Worm (Caenorhabditis elegans): ENCODE results near the gene sma-1.
A peak's percentile ranks its signal among the peaks of the same experiment; 100 is the strongest.

Gene sma-1

DNA sequence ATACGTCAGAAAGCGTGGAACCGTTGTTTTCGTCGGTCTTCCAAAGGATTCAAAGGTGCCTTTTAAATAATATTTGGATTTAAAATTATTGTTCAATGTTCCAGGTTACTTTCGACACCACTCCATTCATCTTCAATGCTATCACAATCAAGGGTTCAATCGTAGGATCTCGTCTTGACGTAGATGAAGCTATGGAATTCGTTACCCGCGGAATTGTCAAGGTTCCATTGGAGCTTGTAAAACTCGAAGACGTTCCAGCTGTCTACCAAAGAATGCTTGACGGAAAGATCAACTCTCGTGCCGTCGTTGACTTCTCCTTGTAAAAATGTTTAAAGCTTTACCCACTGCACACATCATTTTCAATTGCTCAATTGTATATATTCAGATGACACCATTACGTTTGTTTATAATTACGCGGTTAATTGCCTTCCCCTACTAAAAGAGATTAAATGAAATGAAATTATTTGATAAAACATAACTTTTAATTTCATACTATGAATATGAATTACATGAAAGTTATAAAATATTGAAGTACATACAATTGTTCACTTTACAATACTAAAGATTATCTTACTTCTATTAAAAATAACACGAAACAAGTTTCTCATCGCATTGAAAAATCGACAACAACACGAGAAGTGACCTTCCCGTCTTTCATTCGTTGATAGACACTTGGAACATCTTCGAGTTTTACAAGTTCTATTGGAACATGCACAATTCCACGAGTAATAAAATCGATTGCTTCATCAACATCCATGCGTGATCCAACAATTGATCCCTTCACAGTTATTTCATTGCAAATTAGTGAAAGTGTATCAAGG lies 9.9 kb upstream of the sma-1 start:
- TF ChIP-seq ama-1 (optimal IDR thresholded peaks at IDR 0.05) (no peak), hmbx-1 (tag; optimal IDR thresholded peaks at IDR 0.05) (no peak), B0310.2 (tag; optimal IDR thresholded peaks at IDR 0.05) (no peak), flt-1 (GFP tag; IDR thresholded peaks at IDR 0.05) (no peak), hmg-4 (GFP tag; optimal IDR thresholded peaks at IDR 0.05) (no peak), tbx-11 (GFP tag; IDR thresholded peaks at IDR 0.05) (no peak), ceh-13 (GFP tag; optimal IDR thresholded peaks at IDR 0.05) (no peak), scrt-1 (GFP tag; IDR thresholded peaks at IDR 0.05) (no peak), ets-7 (tag; optimal IDR thresholded peaks at IDR 0.05) (no peak), tbx-37 (GFP tag; conservative IDR thresholded peaks at IDR 0.05) (no peak)

DNA sequence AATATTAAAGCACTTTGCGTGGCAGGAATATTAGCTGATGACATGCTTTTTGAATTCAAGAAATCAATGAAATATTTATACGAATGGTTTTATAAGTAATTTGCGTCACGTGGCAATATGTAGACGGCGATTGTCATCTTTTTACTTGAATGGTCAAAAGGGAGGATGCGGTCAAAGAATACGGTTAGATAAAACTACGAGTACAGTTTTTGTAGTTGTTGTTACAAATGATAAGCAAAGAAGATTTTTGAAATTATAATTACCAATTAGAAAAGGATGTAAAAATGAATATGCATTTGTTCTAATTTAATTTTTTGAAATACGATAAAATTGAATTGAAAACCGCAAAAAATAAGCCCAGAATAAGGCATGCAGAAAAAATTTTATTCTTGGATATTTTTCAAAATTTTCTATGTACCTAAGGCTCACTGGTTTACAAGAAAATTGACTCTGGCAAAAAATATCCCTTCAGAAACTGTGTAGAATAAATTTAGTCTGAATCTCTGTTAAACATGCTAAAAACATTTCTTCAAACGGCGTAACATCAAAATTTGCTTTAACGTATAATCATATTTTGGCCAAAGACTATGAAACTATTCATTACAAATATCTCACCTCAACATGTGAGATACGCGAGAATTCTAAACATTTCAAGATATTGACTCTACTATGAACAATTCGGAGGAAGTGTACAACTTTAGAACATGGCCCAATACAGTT lies 7.9 kb upstream of the sma-1 start, which contains the start of the genes sodh-2 and srx-76:
sodh-2 (minus strand) TSS at position 101 of the 720 bp plus-strand sequence.
srx-76 (plus strand) TSS at position 670 of the 720 bp plus-strand sequence.
- TF ChIP-seq pes-1 (GFP tag; IDR thresholded peaks at IDR 0.05), result no peak
- TF ChIP-seq tbx-37 (GFP tag; conservative IDR thresholded peaks at IDR 0.05), result no peak

DNA sequence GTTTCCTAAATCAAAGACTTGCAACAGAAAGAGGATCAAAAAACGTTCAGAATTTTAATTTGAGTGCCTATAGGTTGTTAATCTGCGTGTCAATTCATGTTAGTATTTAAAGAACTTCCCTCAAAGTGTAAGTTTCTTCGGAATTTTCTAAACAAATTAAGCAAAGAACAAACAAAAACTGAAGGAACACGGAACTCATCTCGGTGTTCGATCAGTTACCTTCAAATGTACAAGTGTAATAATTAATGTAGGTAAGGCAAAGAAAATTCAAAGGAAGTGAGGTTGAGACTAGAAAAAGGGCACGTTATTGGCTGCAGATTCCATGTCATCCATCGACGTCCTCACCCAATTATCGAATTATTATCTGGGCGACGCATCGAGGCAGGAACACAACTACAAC lies 5.3 kb upstream of the sma-1 start, which contains the start of gene K12G11.6:
K12G11.6 (plus strand) TSS at position 357 of the 400 bp plus-strand sequence.
- no peak for TF ChIP-seq ets-7 (tag; optimal IDR thresholded peaks at IDR 0.05)
- TF ChIP-seq hmbx-1 (tag; optimal IDR thresholded peaks at IDR 0.05), result no peak
- TF ChIP-seq sea-1 (GFP tag; conservative IDR thresholded peaks at IDR 0.05), result no peak
- no peak for TF ChIP-seq ceh-36 (tag; optimal IDR thresholded peaks at IDR 0.05)
- no peak for TF ChIP-seq ceh-13 (GFP tag; optimal IDR thresholded peaks at IDR 0.05)
- TF ChIP-seq flt-1 (GFP tag; IDR thresholded peaks at IDR 0.05), result no peak
- no peak for TF ChIP-seq aly-1 (tag; optimal IDR thresholded peaks at IDR 0.05)
- TF ChIP-seq B0310.2 (tag; optimal IDR thresholded peaks at IDR 0.05), result no peak

DNA sequence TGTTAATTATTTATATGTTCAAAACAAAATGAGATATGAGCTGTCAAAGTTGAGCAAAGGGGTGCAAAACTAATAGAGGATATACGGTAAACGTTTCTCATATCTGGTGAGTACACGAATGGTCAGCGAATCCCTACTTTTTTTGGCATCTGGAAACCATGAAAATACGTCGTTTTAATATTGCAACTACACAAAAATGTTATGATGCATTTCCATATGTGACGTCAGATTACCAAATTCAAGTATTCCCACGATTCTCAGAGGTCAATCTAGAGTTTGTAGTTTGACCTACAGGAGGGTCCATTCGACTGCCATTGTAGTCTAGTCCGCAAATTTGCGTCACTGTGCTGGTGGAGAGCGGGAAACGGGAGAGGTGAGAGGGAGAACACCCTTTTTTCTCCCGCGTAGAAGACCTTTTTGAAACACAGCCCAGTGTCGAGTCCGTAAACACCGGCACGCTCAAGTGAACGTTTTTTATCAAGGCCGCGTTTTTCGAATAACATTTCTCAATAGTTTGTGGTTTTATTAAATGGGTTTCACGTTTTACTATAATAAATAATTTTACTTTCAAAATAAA lies 2.8 kb upstream of the sma-1 start:
- TF ChIP-seq hmg-4 (GFP tag; optimal IDR thresholded peaks at IDR 0.05) (peak; percentile 55), ama-1 (optimal IDR thresholded peaks at IDR 0.05) (no peak)

DNA sequence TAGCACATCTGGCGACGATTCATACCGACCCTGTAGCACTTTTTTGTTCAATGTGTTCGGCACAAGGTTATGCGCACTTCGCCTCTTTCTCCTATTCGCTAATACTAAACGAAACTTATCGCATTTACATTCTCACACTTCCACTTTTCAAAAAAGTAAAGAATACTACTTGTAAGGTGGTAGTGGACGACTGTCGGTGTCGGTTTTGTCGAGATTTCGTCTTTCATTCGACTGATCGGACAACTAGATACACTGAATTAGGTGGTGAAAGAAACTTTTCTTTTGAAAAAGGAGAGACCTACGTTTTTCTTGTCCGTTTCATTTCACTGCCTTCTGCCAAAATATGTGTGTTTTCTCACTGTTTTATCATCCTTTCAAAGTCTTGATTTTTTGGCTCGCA lies 1.6 kb upstream of the sma-1 start:
- no peak for TF ChIP-seq F13C5.2 (tag; optimal IDR thresholded peaks at IDR 0.05)

DNA sequence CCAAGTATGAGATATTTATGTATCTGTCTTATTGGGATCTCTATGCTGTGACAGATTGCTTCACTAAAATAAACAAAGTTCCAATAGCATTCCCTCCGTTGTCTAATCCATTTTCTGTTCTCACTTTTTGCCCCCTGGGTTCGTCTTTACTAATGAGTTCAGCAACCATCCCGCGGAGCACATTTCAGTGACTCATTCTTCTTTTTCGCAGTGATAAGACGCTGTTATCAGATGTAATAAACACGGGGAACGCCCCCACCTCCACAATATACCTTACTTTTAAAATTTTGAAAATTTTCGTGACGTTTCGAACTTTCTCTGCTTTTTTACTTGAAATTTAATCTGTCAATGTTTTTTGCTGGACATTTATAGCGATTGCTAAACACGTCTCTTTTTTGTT lies 878 bp downstream of the sma-1 start:
- TF ChIP-seq sea-1 (GFP tag; conservative IDR thresholded peaks at IDR 0.05) (no peak), hmg-4 (GFP tag; optimal IDR thresholded peaks at IDR 0.05) (no peak), ceh-13 (GFP tag; optimal IDR thresholded peaks at IDR 0.05) (no peak), ama-1 (optimal IDR thresholded peaks at IDR 0.05) (no peak), scrt-1 (GFP tag; IDR thresholded peaks at IDR 0.05) (no peak), tbx-11 (GFP tag; IDR thresholded peaks at IDR 0.05) (no peak), B0310.2 (tag; optimal IDR thresholded peaks at IDR 0.05) (no peak), tbx-37 (GFP tag; conservative IDR thresholded peaks at IDR 0.05) (no peak), F13C5.2 (tag; optimal IDR thresholded peaks at IDR 0.05) (no peak), ceh-36 (tag; optimal IDR thresholded peaks at IDR 0.05) (no peak), hnd-1 (tag; optimal IDR thresholded peaks at IDR 0.05) (no peak), flt-1 (GFP tag; IDR thresholded peaks at IDR 0.05) (no peak), pes-1 (GFP tag; IDR thresholded peaks at IDR 0.05) (no peak), ets-7 (tag; optimal IDR thresholded peaks at IDR 0.05) (no peak), aly-1 (tag; optimal IDR thresholded peaks at IDR 0.05) (no peak)

DNA sequence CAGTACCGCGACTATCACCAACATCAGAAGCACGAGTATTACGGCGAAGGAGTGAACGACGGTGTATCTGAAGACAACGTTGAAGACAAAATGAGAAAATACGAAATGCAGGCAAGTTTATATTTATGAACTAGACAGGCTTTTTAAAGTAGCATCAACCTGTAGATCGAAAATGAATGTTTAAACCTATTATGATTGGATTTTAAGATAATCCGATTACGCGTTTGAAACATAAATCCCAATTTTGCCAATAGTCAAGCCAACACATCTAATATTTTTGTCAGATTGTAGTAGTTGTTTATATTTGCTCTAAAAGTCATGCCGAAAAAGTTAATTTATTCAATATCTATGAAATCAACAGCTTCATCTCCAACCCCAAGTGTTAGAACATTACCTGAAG lies 2.0 kb downstream of the sma-1 start:
- TF ChIP-seq ets-7 (tag; optimal IDR thresholded peaks at IDR 0.05) (no peak), ceh-36 (tag; optimal IDR thresholded peaks at IDR 0.05) (no peak), pes-1 (GFP tag; IDR thresholded peaks at IDR 0.05) (no peak), scrt-1 (GFP tag; IDR thresholded peaks at IDR 0.05) (no peak), hmg-4 (GFP tag; optimal IDR thresholded peaks at IDR 0.05) (no peak), hnd-1 (tag; optimal IDR thresholded peaks at IDR 0.05) (no peak), ceh-13 (GFP tag; optimal IDR thresholded peaks at IDR 0.05) (no peak), sea-1 (GFP tag; conservative IDR thresholded peaks at IDR 0.05) (no peak), aly-1 (tag; optimal IDR thresholded peaks at IDR 0.05) (no peak), F13C5.2 (tag; optimal IDR thresholded peaks at IDR 0.05) (no peak), tbx-37 (GFP tag; conservative IDR thresholded peaks at IDR 0.05) (no peak), hmbx-1 (tag; optimal IDR thresholded peaks at IDR 0.05) (no peak), tbx-11 (GFP tag; IDR thresholded peaks at IDR 0.05) (no peak), ama-1 (optimal IDR thresholded peaks at IDR 0.05) (no peak)

DNA sequence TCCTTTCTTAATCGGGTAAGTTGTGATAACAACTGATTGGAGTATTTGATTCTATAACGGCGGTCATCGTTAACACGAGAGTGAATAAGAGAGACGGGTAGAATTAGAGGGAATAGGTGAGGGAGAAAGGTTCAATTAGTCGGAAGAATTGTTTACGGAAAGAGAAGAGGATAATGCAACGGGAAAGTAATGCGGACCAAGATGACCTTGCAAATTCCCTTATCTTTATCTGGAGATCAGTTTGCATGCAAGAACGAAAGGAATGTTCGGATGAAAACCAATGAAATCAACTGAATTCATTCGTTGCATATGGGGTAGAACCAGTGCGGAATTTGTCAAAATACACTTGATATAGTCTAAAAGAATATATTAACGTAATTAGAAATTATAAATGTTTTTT lies 2.9 kb downstream of the sma-1 start:
- no peak for TF ChIP-seq F13C5.2 (tag; optimal IDR thresholded peaks at IDR 0.05)
- no peak for TF ChIP-seq ceh-36 (tag; optimal IDR thresholded peaks at IDR 0.05)
- TF ChIP-seq B0310.2 (tag; optimal IDR thresholded peaks at IDR 0.05), result no peak
